Worm (Caenorhabditis elegans) whole organism, L2 larva: ENCODE results near the gene Y57A10A.13.
"Not testable (repeated sequence)": the region's sequence is repeated elsewhere in the genome, so short reads cannot be mapped to it uniquely, and the experiment has no call there.

ENCODE experiments used
- C34F6.9 ChIP-seq: fragments of 150-350 bp; optimal IDR thresholded peaks from 2 replicates; lab custom pipeline; 2014; ENCODE audit warnings: missing biosample characterization, missing genetic modification characterization
- R02D3.7 ChIP-seq: fragments of 150-350 bp; optimal IDR thresholded peaks from 2 replicates; lab custom pipeline; 2014; ENCODE audit warnings: missing biosample characterization, missing genetic modification characterization
- Y55F3AM.14 ChIP-seq: fragments of 200-800 bp; sonication (Bioruptor generic); optimal IDR thresholded peaks from 2 replicates; lab custom pipeline; 2018; ENCODE audit warnings: mild to moderate bottlenecking, missing genetic modification characterization, missing compliant biosample characterization
- ZK546.5 ChIP-seq: sonication (generic microtip); optimal IDR thresholded peaks from 2 replicates; lab custom pipeline; 2017; ENCODE audit warnings: missing biosample characterization, missing genetic modification characterization
- alr-1 ChIP-seq: fragments of 150-350 bp; optimal IDR thresholded peaks from 2 replicates; lab custom pipeline; 2014; ENCODE audit warnings: missing biosample characterization, missing genetic modification characterization
- aly-2 ChIP-seq: fragments of 150-350 bp; optimal IDR thresholded peaks from 2 replicates; lab custom pipeline; 2014; ENCODE audit warnings: missing biosample characterization, missing genetic modification characterization
- ama-1 ChIP-seq: fragments of 150-350 bp; optimal IDR thresholded peaks from 2 replicates; lab custom pipeline; 2018; ENCODE audit warnings: inconsistent platforms
- blmp-1 ChIP-seq: sonication (generic microtip); optimal IDR thresholded peaks from 2 replicates; lab custom pipeline; 2017; ENCODE audit warnings: missing genetic modification characterization, mild to moderate bottlenecking, missing compliant biosample characterization, antibody characterized with exemption, moderate library complexity; ENCODE audit not compliant: insufficient read depth
- ceh-16 ChIP-seq: fragments of 150-350 bp; optimal IDR thresholded peaks from 2 replicates; lab custom pipeline; 2014; ENCODE audit warnings: missing biosample characterization, missing genetic modification characterization
- ceh-82 ChIP-seq: fragments of 150-350 bp; optimal IDR thresholded peaks from 2 replicates; lab custom pipeline; 2014; ENCODE audit warnings: missing biosample characterization, missing genetic modification characterization
- crh-2 ChIP-seq: sonication (generic microtip); optimal IDR thresholded peaks from 2 replicates; lab custom pipeline; 2017; ENCODE audit warnings: missing biosample characterization, missing genetic modification characterization
- egl-27 ChIP-seq: sonication (generic microtip); optimal IDR thresholded peaks from 3 replicates; lab custom pipeline; 2017; ENCODE audit warnings: missing biosample characterization, missing genetic modification reagents, missing genetic modification characterization
- elt-1 ChIP-seq: fragments of 150-350 bp; optimal IDR thresholded peaks from 2 replicates; lab custom pipeline; 2014; ENCODE audit warnings: missing biosample characterization, missing genetic modification characterization
- gmeb-1 ChIP-seq: fragments of 150-350 bp; optimal IDR thresholded peaks from 2 replicates; lab custom pipeline; 2014; ENCODE audit warnings: missing biosample characterization, missing genetic modification characterization
- lin-11 ChIP-seq: fragments of 150-350 bp; sonication (generic microtip); optimal IDR thresholded peaks from 2 replicates; lab custom pipeline; 2014; ENCODE audit warnings: missing biosample characterization, missing genetic modification characterization, inconsistent platforms, mixed read lengths
- lin-13 ChIP-seq: fragments of 150-350 bp; optimal IDR thresholded peaks from 2 replicates; lab custom pipeline; 2014; ENCODE audit warnings: missing biosample characterization, missing genetic modification reagents, missing genetic modification characterization
- mab-5 ChIP-seq: fragments of 150-350 bp; optimal IDR thresholded peaks from 2 replicates; lab custom pipeline; 2014; ENCODE audit warnings: missing biosample characterization, missing genetic modification characterization
- mbf-1 ChIP-seq: sonication (generic microtip); optimal IDR thresholded peaks from 2 replicates; lab custom pipeline; 2017; ENCODE audit warnings: missing biosample characterization, missing genetic modification characterization
- mdl-1 ChIP-seq, 2 experiments: fragments of 150-350 bp in 1 of 2; sonication (generic microtip) in 1 of 2; optimal IDR thresholded peaks; 2 replicates each; lab custom pipeline; 2017; ENCODE audit warnings: missing biosample characterization in 2 of 2, missing genetic modification characterization in 2 of 2
- nhr-10 ChIP-seq: sonication (generic microtip); optimal IDR thresholded peaks from 2 replicates; lab custom pipeline; 2017; ENCODE audit warnings: missing biosample characterization, missing genetic modification characterization
- nhr-11 ChIP-seq: fragments of 150-350 bp; optimal IDR thresholded peaks from 2 replicates; lab custom pipeline; 2014; ENCODE audit warnings: missing biosample characterization, missing genetic modification characterization
- nhr-12 ChIP-seq: fragments of 150-350 bp; optimal IDR thresholded peaks from 2 replicates; lab custom pipeline; 2014; ENCODE audit warnings: missing biosample characterization, missing genetic modification characterization
- nhr-129 ChIP-seq: fragments of 150-350 bp; optimal IDR thresholded peaks from 2 replicates; lab custom pipeline; 2014; ENCODE audit warnings: missing biosample characterization, missing genetic modification characterization
- nhr-21 ChIP-seq: fragments of 150-350 bp; optimal IDR thresholded peaks from 2 replicates; lab custom pipeline; 2014; ENCODE audit warnings: missing biosample characterization, missing genetic modification characterization
- nhr-23 ChIP-seq: fragments of 150-350 bp; optimal IDR thresholded peaks from 2 replicates; lab custom pipeline; 2014; ENCODE audit warnings: missing biosample characterization, missing genetic modification reagents, missing genetic modification characterization
- nhr-237 ChIP-seq: fragments of 150-350 bp; optimal IDR thresholded peaks from 2 replicates; lab custom pipeline; 2014; ENCODE audit warnings: missing biosample characterization, missing genetic modification characterization
- nhr-6 ChIP-seq: fragments of 150-350 bp; optimal IDR thresholded peaks from 2 replicates; lab custom pipeline; 2014; ENCODE audit warnings: missing biosample characterization, missing genetic modification characterization
- nhr-77 ChIP-seq: fragments of 150-350 bp; optimal IDR thresholded peaks from 2 replicates; lab custom pipeline; 2014; ENCODE audit warnings: missing biosample characterization, missing genetic modification characterization
- skn-1 ChIP-seq: sonication (generic microtip); optimal IDR thresholded peaks from 2 replicates; lab custom pipeline; 2017; ENCODE audit warnings: missing biosample characterization, missing genetic modification characterization
- sma-3 ChIP-seq: sonication (generic microtip); optimal IDR thresholded peaks from 2 replicates; lab custom pipeline; 2016; ENCODE audit warnings: missing genetic modification reagents, missing genetic modification characterization, missing compliant biosample characterization
- sma-9 ChIP-seq, 2 experiments: fragments of 150-350 bp in 1 of 2; sonication (generic microtip) in 1 of 2; optimal IDR thresholded peaks; 2 replicates each; lab custom pipeline; 2014 to 2016; ENCODE audit warnings: missing genetic modification characterization in 2 of 2, mild to moderate bottlenecking in 1 of 2, missing biosample characterization in 1 of 2, missing compliant biosample characterization in 1 of 2, missing genetic modification reagents in 1 of 2, moderate library complexity in 1 of 2
- unc-55 ChIP-seq: fragments of 150-350 bp; sonication (generic microtip); optimal IDR thresholded peaks from 3 replicates; lab custom pipeline; 2014; ENCODE audit warnings: missing biosample characterization, missing genetic modification reagents, missing genetic modification characterization
- unc-62 ChIP-seq: fragments of 150-350 bp; optimal IDR thresholded peaks from 2 replicates; lab custom pipeline; 2014; ENCODE audit warnings: missing biosample characterization, missing genetic modification reagents, missing genetic modification characterization
- ztf-4 ChIP-seq: fragments of 150-350 bp; optimal IDR thresholded peaks from 2 replicates; lab custom pipeline; 2014; ENCODE audit warnings: missing biosample characterization, missing genetic modification characterization

Gene Y57A10A.13

DNA sequence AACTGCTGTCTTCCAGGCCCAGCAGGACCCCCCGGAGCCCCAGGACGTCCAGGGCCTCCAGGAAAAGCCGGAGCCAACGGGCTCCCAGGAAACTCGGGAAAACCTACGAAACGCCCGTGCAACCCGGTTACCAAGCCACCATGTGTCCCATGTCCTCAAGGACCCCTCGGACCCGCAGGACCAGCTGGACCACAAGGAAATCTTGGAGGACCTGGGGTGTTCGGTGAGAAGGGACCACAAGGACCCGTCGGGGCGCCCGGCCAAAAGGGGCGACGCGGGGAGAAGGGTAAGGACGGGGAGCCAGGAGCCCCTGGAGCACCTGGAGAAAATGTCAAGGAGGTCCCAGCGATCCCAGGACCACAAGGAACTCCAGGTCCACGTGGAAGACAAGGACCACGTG lies 9.3 kb downstream of the Y57A10A.13 start:
- no peak for TF ChIP-seq nhr-6 (tag; lab: Kevin White, UChicago)
- TF ChIP-seq egl-27, result no peak
- TF ChIP-seq ZK546.5 (tag; lab: Kevin White, UChicago), result no peak
- TF ChIP-seq gmeb-1 (tag; lab: Kevin White, UChicago), result no peak
- no peak for TF ChIP-seq mab-5 (tag; lab: Kevin White, UChicago)
- no peak for TF ChIP-seq blmp-1 (tag; lab: Kevin White, UChicago)
- no peak for TF ChIP-seq aly-2 (tag; lab: Kevin White, UChicago)
- TF ChIP-seq elt-1 (tag; lab: Kevin White, UChicago), result no peak
- TF ChIP-seq nhr-77 (tag; lab: Kevin White, UChicago), result no peak
- no peak for TF ChIP-seq alr-1 (tag; lab: Kevin White, UChicago)
- no peak for TF ChIP-seq lin-11 (tag; lab: Kevin White, UChicago)

DNA sequence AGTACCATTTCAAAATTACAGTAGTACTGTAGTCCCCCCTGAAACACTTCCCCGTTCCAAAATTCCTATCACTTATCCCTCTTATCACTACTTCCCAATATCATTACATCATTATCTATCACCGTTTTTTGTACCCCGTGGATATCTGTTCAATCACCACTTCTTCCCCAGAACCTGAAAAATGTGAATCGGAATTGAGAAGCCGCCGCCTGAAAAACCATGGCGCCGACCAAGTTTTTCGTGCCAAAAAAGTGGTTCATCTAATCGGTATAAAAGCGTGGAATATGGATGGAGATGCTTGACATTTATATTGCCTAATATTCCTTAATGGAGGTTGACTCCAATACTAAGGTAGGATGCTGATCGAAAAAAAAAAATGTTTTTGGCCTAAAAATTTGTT lies 12.4 kb downstream of the Y57A10A.13 start, which contains the start of gene rol-1:
Gene rol-1 (plus strand): TSS at position 301 of the 400 bp plus-strand sequence.
- no peak for TF ChIP-seq nhr-237 (tag; lab: Kevin White, UChicago)
- TF ChIP-seq nhr-21, result no peak
- TF ChIP-seq egl-27, result no peak
- TF ChIP-seq sma-3 (GFP tag; lab: Kevin White, UChicago), result no peak
- TF ChIP-seq elt-1 (tag; lab: Kevin White, UChicago), result no peak
- no peak for TF ChIP-seq sma-9 (GFP tag; optimal IDR thresholded peaks at IDR 0.05; lab: Kevin White, UChicago)
- no peak for TF ChIP-seq sma-9 (tag; optimal IDR thresholded peaks at IDR 0.05; lab: Kevin White, UChicago)
- no peak for TF ChIP-seq mab-5 (tag; lab: Kevin White, UChicago)
- no peak for TF ChIP-seq nhr-12
- no peak for TF ChIP-seq ceh-16
- TF ChIP-seq mdl-1 (tag; optimal IDR thresholded peaks at IDR 0.05; lab: Kevin White, UChicago), result no peak
- TF ChIP-seq unc-62 (GFP tag; lab: Kevin White, UChicago), result no peak
- TF ChIP-seq aly-2 (tag; lab: Kevin White, UChicago), result no peak
- no peak for TF ChIP-seq Y55F3AM.14 (GFP tag; lab: Kevin White, UChicago)
- TF ChIP-seq skn-1 (tag; lab: Kevin White, UChicago), result no peak
- no peak for TF ChIP-seq crh-2 (tag; lab: Kevin White, UChicago)
- no peak for TF ChIP-seq R02D3.7
- TF ChIP-seq nhr-10 (tag; lab: Kevin White, UChicago), result no peak

DNA sequence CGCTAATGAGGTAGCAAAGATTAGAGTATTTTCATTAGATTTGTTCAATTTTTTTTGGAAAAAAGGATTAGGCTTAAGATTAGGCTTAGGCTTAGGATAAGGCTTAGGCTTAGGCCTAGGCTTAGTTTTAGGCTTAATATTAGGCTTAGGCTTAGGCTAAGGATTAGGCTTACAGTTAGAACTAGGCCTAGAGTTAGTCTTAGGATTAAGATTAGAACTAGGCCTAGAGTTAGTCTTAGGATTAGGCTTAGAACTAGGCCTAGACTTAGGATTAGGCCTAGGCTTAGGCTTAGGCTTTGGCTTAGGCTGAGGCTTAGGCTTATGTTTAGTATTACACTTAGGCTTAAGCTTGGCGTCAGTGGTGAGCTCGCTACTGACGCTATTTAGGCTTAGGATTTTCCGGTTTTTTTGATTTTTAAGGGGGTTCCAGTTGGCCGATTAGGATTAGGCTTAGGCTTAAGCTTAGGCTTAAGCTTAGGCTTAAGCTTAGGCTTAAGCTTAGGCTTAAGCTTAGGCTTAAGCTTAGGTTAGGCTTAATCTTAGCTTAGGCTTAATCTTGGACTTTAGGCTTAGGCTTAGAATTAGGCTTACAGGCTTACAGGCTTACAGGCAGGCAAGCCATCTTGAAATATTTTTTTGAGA lies 15.1 kb downstream of the Y57A10A.13 start:
- TF ChIP-seq ztf-4, result no peak
- TF ChIP-seq ama-1 (lab: Kevin White, UChicago), result no peak
- TF ChIP-seq, all 48 proteins: peak for 0

DNA sequence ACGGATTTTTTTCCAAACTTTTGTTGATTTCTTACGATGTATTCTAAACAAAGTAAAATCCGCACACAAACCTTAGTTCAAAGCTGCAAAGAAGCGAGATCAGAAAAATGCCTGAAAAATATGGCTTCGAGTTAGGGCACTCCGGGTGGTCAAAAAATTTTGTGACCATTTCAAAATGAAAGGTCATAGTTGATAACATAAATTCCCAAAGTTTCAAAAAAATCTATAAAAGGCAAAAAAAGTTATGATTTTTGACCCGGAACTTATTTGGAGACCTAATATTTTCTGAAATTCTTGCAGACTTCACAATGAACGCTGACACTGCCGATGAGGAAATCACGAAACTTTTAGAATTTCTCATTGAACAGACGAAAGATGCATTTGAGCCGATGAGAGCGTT lies 20.2 kb downstream of the Y57A10A.13 start, which contains the start of gene Y57A10A.8:
Gene Y57A10A.8 (plus strand): TSS at position 301 of the 400 bp plus-strand sequence.
- not testable (repeated sequence) for TF ChIP-seq alr-1 (tag; lab: Kevin White, UChicago); nhr-23 (tag; lab: Kevin White, UChicago); lin-13 (GFP tag; lab: Kevin White, UChicago)

DNA sequence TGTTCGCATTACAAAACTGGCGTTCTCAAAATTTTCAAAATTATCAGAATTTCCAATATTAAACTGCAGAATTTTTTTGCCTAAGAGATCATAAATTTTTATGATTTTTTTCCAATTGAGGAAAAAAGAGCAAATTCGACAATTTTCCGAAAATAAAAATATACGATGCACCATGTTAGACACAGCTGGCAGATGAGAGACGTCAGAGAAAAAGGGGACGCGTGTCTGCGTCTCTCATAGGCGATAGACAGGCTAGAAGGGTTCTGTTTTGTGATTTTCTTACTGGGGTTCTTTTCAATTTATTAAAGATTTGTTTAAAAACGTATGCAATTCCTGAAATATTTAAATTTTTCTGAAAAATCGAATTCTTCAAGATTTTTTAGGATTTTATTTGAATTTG lies 21.7 kb downstream of the Y57A10A.13 start:
- no peak for TF ChIP-seq nhr-129 (tag; lab: Kevin White, UChicago)
- TF ChIP-seq C34F6.9, result peak; percentile 39
- TF ChIP-seq nhr-11 (tag; lab: Kevin White, UChicago), result no peak
- TF ChIP-seq R02D3.7, result no peak
- TF ChIP-seq Y55F3AM.14 (GFP tag; lab: Kevin White, UChicago), result no peak
- peak; percentile 17 for TF ChIP-seq unc-55 (GFP tag; lab: Kevin White, UChicago)

DNA sequence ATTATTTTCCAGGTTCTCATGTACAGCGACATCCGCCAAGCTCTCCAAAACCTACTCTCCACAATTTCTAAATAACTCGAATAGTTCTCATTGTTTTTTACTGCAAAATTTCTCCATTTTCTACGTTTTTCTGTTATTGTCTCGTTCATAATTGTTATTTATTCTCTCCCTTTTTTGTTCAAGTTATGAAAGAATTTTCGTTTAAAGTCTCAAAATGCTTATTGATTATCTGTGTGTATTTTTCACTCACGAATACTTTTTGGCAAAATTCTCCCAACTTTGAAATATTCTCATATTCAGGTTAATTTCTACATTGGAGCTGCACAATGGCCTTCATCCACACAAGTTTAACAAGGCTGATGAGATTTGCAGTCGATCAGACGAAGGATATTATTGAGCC lies 30.5 kb downstream of the Y57A10A.13 start, which contains the start of gene Y57A10A.5:
Gene Y57A10A.5 (plus strand): TSS at position 301 of the 400 bp plus-strand sequence.
- not testable (repeated sequence) for TF ChIP-seq C34F6.9; ceh-82 (tag; lab: Kevin White, UChicago); mbf-1
- TF ChIP-seq, all 48 proteins: peak for 0; not testable (repeated sequence) for 48
